Worm (Caenorhabditis elegans) whole organism, late embryonic: Measurements from ENCODE around the gene ztf-16.
A peak's percentile ranks its signal among the peaks of the same experiment; 100 is the strongest.

Experiments
- K02D7.2 ChIP-seq: sonication (generic microtip); optimal IDR thresholded peaks from 2 replicates; lab custom pipeline; 2017; ENCODE audit warnings: mild to moderate bottlenecking, missing genetic modification characterization, missing compliant biosample characterization
- ahr-1 ChIP-seq: sonication (generic microtip); optimal IDR thresholded peaks from 2 replicates; lab custom pipeline; 2016; ENCODE audit warnings: missing genetic modification characterization, missing compliant biosample characterization
- ama-1 ChIP-seq: fragments of 150-350 bp; optimal IDR thresholded peaks from 2 replicates; lab custom pipeline; 2014
- ceh-19 ChIP-seq: fragments of 200-800 bp; sonication (Bioruptor generic); optimal IDR thresholded peaks from 2 replicates; lab custom pipeline; 2018; ENCODE audit warnings: mild to moderate bottlenecking, missing genetic modification characterization, missing compliant biosample characterization
- ceh-31 ChIP-seq: sonication (generic microtip); optimal IDR thresholded peaks from 2 replicates; lab custom pipeline; 2016; ENCODE audit warnings: missing genetic modification characterization, missing compliant biosample characterization
- ceh-34 ChIP-seq: sonication (generic microtip); optimal IDR thresholded peaks from 2 replicates; lab custom pipeline; 2016; ENCODE audit warnings: mild to moderate bottlenecking, missing genetic modification characterization, missing compliant biosample characterization
- ceh-9 ChIP-seq: sonication (generic microtip); optimal IDR thresholded peaks from 2 replicates; lab custom pipeline; 2016; ENCODE audit warnings: mild to moderate bottlenecking, missing genetic modification characterization, inconsistent platforms, missing compliant biosample characterization
- che-1 ChIP-seq: sonication (generic microtip); optimal IDR thresholded peaks from 2 replicates; lab custom pipeline; 2016; ENCODE audit warnings: mild to moderate bottlenecking, missing genetic modification characterization, missing compliant biosample characterization
- dmd-4 ChIP-seq: sonication (generic microtip); optimal IDR thresholded peaks from 2 replicates; lab custom pipeline; 2016; ENCODE audit warnings: borderline replicate concordance, missing genetic modification characterization, missing compliant biosample characterization
- elt-2 ChIP-seq: sonication (generic microtip); optimal IDR thresholded peaks from 2 replicates; lab custom pipeline; 2016; ENCODE audit warnings: missing genetic modification reagents, missing genetic modification characterization, missing compliant biosample characterization
- elt-4 ChIP-seq: sonication (generic microtip); optimal IDR thresholded peaks from 2 replicates; lab custom pipeline; 2016; ENCODE audit warnings: missing genetic modification characterization, missing compliant biosample characterization
- ets-4 ChIP-seq: sonication (generic microtip); optimal IDR thresholded peaks from 2 replicates; lab custom pipeline; 2016; ENCODE audit warnings: missing genetic modification characterization, missing compliant biosample characterization
- hlh-13 ChIP-seq: fragments of 200-800 bp; sonication (Bioruptor generic); optimal IDR thresholded peaks from 2 replicates; lab custom pipeline; 2018; ENCODE audit warnings: mild to moderate bottlenecking, missing genetic modification characterization, missing compliant biosample characterization
- hlh-15 ChIP-seq: sonication (generic microtip); optimal IDR thresholded peaks from 2 replicates; lab custom pipeline; 2016; ENCODE audit warnings: missing genetic modification characterization, missing compliant biosample characterization
- hlh-30 ChIP-seq: sonication (generic microtip); optimal IDR thresholded peaks from 2 replicates; lab custom pipeline; 2017; ENCODE audit warnings: antibody characterized with exemption, missing genetic modification characterization, missing compliant biosample characterization; ENCODE audit not compliant: insufficient read depth
- hlh-8 ChIP-seq: sonication (generic microtip); optimal IDR thresholded peaks from 2 replicates; lab custom pipeline; 2016; ENCODE audit warnings: missing genotype, missing genetic modification characterization, missing compliant biosample characterization
- madf-2 ChIP-seq: sonication (generic microtip); optimal IDR thresholded peaks from 2 replicates; lab custom pipeline; 2017; ENCODE audit warnings: missing genetic modification characterization, missing compliant biosample characterization
- nhr-11 ChIP-seq: fragments of 150-350 bp; optimal IDR thresholded peaks from 2 replicates; lab custom pipeline; 2014; ENCODE audit warnings: missing biosample characterization, missing genetic modification characterization
- npax-4 ChIP-seq: sonication (generic microtip); optimal IDR thresholded peaks from 2 replicates; lab custom pipeline; 2016; ENCODE audit warnings: missing genetic modification characterization, missing compliant biosample characterization
- pag-3 ChIP-seq: sonication (generic microtip); optimal IDR thresholded peaks from 2 replicates; lab custom pipeline; 2016; ENCODE audit warnings: missing compliant biosample characterization, missing genetic modification characterization, borderline replicate concordance
- pax-1 ChIP-seq: fragments of 150-350 bp; optimal IDR thresholded peaks from 2 replicates; lab custom pipeline; 2014; ENCODE audit warnings: missing biosample characterization, missing genetic modification characterization
- pha-4 ChIP-seq: fragments of 150-350 bp; optimal IDR thresholded peaks from 2 replicates; lab custom pipeline; 2018; ENCODE audit warnings: missing biosample characterization, missing genetic modification reagents, missing genetic modification characterization
- pqm-1 ChIP-seq: sonication (generic microtip); optimal IDR thresholded peaks from 2 replicates; lab custom pipeline; 2016; ENCODE audit warnings: missing genetic modification characterization, missing compliant biosample characterization
- pros-1 ChIP-seq: fragments of 150-350 bp; optimal IDR thresholded peaks from 2 replicates; lab custom pipeline; 2014; ENCODE audit warnings: missing biosample characterization, missing genetic modification reagents, missing genetic modification characterization
- ref-2 ChIP-seq: sonication (generic microtip); optimal IDR thresholded peaks from 2 replicates; lab custom pipeline; 2016; ENCODE audit warnings: missing genetic modification characterization, missing compliant biosample characterization
- sdc-2 ChIP-seq: sonication (generic microtip); optimal IDR thresholded peaks from 2 replicates; lab custom pipeline; 2016; ENCODE audit warnings: missing genotype, missing genetic modification characterization, missing compliant biosample characterization
- sox-2 ChIP-seq: fragments of 200-800 bp; sonication (Bioruptor generic); IDR thresholded peaks from 2 replicates; pipeline ENCODE4 v1.3.6; 2022; ENCODE audit warnings: missing genetic modification reagents, missing genetic modification characterization, missing compliant biosample characterization
- syd-9 ChIP-seq: sonication (generic microtip); optimal IDR thresholded peaks from 2 replicates; lab custom pipeline; 2016; ENCODE audit warnings: mild to moderate bottlenecking, missing genetic modification characterization, moderate library complexity, missing compliant biosample characterization
- ttx-3 ChIP-seq: sonication (generic microtip); optimal IDR thresholded peaks from 2 replicates; lab custom pipeline; 2016; ENCODE audit warnings: missing genetic modification reagents, missing genetic modification characterization, missing compliant biosample characterization
- unc-3 ChIP-seq, 2 experiments: fragments of 200-800 bp in 1 of 2; sonication (Bioruptor generic) in 1 of 2; sonication (generic microtip) in 1 of 2; conservative IDR thresholded peaks in 1 of 2; optimal IDR thresholded peaks in 1 of 2; 2 replicates each; pipeline versions ENCODE4 v1.3.6 to Lab custom; 2016 to 2022; ENCODE audit warnings: missing compliant biosample characterization in 2 of 2, missing genetic modification characterization in 2 of 2, missing genetic modification reagents in 1 of 2
- unc-42 ChIP-seq: sonication (generic microtip); optimal IDR thresholded peaks from 2 replicates; lab custom pipeline; 2016; ENCODE audit warnings: missing genotype, missing genetic modification characterization, missing compliant biosample characterization
- zip-5 ChIP-seq: sonication (generic microtip); optimal IDR thresholded peaks from 2 replicates; lab custom pipeline; 2016; ENCODE audit warnings: missing genetic modification characterization, missing compliant biosample characterization

ztf-16 gene

ce11 chrX:4782197-4782596, 29.1 kb downstream of the ztf-16 start, which contains the start of gene hum-10:
hum-10 (minus strand) TSS chrX:4782297.
- TF ChIP-seq zip-5 (tag; lab: Kevin White, UChicago) (no peak), nhr-11 (tag; lab: Kevin White, UChicago) (no peak), dmd-4 (tag; lab: Kevin White, UChicago) (no peak), ceh-31 (tag; lab: Kevin White, UChicago) (no peak), unc-3 (GFP tag; conservative IDR thresholded peaks at IDR 0.05; lab: Robert Waterston, UW) (no peak), unc-3 (tag; optimal IDR thresholded peaks at IDR 0.05; lab: Kevin White, UChicago) (no peak), elt-4 (tag; lab: Kevin White, UChicago) (no peak), npax-4 (no peak), hlh-13 (GFP tag; lab: Kevin White, UChicago) (no peak), madf-2 (tag; lab: Kevin White, UChicago) (no peak), che-1 (tag; lab: Kevin White, UChicago) (no peak)
- TF ChIP-seq, all 69 proteins: peak for 0

- no peak for TF ChIP-seq K02D7.2 (tag; lab: Kevin White, UChicago)
- TF ChIP-seq ceh-9 (tag; lab: Kevin White, UChicago) = no peak
- no peak for TF ChIP-seq ceh-31 (tag; lab: Kevin White, UChicago)
- TF ChIP-seq che-1 (tag; lab: Kevin White, UChicago) = no peak
- TF ChIP-seq ahr-1 (tag; lab: Kevin White, UChicago) = no peak
- no peak for TF ChIP-seq pros-1
- TF ChIP-seq unc-42 = no peak
- TF ChIP-seq dmd-4 (tag; lab: Kevin White, UChicago) = no peak
- no peak for TF ChIP-seq syd-9
- no peak for TF ChIP-seq pag-3 (tag; lab: Kevin White, UChicago)
- TF ChIP-seq ets-4 (tag; lab: Kevin White, UChicago) = no peak
- no peak for TF ChIP-seq hlh-8 (tag; lab: Kevin White, UChicago)
- TF ChIP-seq sox-2 (GFP tag; lab: Robert Waterston, UW) = no peak
- no peak for TF ChIP-seq elt-2 (tag; lab: Kevin White, UChicago)
- no peak for TF ChIP-seq pqm-1 (tag; lab: Kevin White, UChicago)
- TF ChIP-seq ama-1 (lab: Kevin White, UChicago) = no peak
Observed at ce11 chrX:4769885-4770284, 41.5 kb downstream of the ztf-16 start, which contains the start of gene npr-1. npr-1 (minus strand) TSS chrX:4769985.

ce11 chrX:4761540-4761939, 49.8 kb downstream of the ztf-16 start, which contains the start of gene mls-2:
mls-2 (minus strand) TSS chrX:4761640.
- TF ChIP-seq dmd-4 (tag; lab: Kevin White, UChicago) (no peak), elt-2 (tag; lab: Kevin White, UChicago) (no peak), hlh-30 (no peak), elt-4 (tag; lab: Kevin White, UChicago) (no peak), ceh-19 (GFP tag; lab: Kevin White, UChicago) (no peak), pax-1 (no peak), hlh-15 (no peak), ets-4 (tag; lab: Kevin White, UChicago) (no peak), ceh-34 (tag; lab: Kevin White, UChicago) (no peak), pha-4 (no peak), ttx-3 (no peak)

- TF ChIP-seq hlh-30 (no peak), ref-2 (tag; lab: Kevin White, UChicago) (peak; percentile 15), sdc-2 (no peak), ceh-31 (tag; lab: Kevin White, UChicago) (peak; percentile 48), K02D7.2 (tag; lab: Kevin White, UChicago) (no peak)
Observed at ce11 chrX:4759718-4760117, 51.6 kb downstream of the ztf-16 start.
